Fruit fly (Drosophila melanogaster) whole organism, prepupa: ENCODE measurements around the gene CG12589.

Experiments used
- CG10669 ChIP-seq: fragments of 200-800 bp; sonication (Bioruptor generic); optimal IDR thresholded peaks from 3 replicates; lab custom pipeline; 2018; ENCODE audit warnings: missing biosample characterization, mild to moderate bottlenecking, missing genetic modification characterization, moderate library complexity
- CG11294 ChIP-seq: fragments of 200-800 bp; sonication (Bioruptor generic); IDR thresholded peaks from 2 replicates; pipeline ENCODE4 v1.3.6; 2022; ENCODE audit warnings: missing biosample characterization, missing genetic modification characterization
- CG11762 ChIP-seq: fragments of 200-800 bp; sonication (Bioruptor generic); optimal IDR thresholded peaks from 3 replicates; lab custom pipeline; 2016; ENCODE audit warnings: missing biosample characterization, missing genetic modification characterization; ENCODE audit not compliant: insufficient read depth
- CG11902 ChIP-seq: fragments of 200-800 bp; sonication (Bioruptor generic); optimal IDR thresholded peaks from 3 replicates; lab custom pipeline; 2016; ENCODE audit warnings: missing biosample characterization, missing genetic modification characterization
- CG1621 ChIP-seq: fragments of 200-800 bp; sonication (Bioruptor generic); optimal IDR thresholded peaks from 3 replicates; lab custom pipeline; 2018; ENCODE audit warnings: missing biosample characterization, mild to moderate bottlenecking, missing genetic modification characterization
- CG16779 ChIP-seq: fragments of 200-800 bp; sonication (Bioruptor generic); optimal IDR thresholded peaks from 3 replicates; lab custom pipeline; 2017; ENCODE audit warnings: missing biosample characterization, mild to moderate bottlenecking, missing genetic modification characterization
- CG3032 ChIP-seq: fragments of 200-800 bp; optimal IDR thresholded peaks from 2 replicates; lab custom pipeline; 2019; ENCODE audit warnings: missing biosample characterization, mild to moderate bottlenecking, missing genetic modification characterization, moderate library complexity
- CG32006 ChIP-seq: fragments of 200-800 bp; sonication (Bioruptor generic); optimal IDR thresholded peaks from 3 replicates; lab custom pipeline; 2017; ENCODE audit warnings: missing biosample characterization, mild to moderate bottlenecking, missing genetic modification characterization
- CG3919 ChIP-seq: fragments of 200-800 bp; sonication (Bioruptor generic); optimal IDR thresholded peaks from 3 replicates; lab custom pipeline; 2016; ENCODE audit warnings: missing biosample characterization, missing genetic modification characterization
- CG4318 ChIP-seq: fragments of 200-800 bp; sonication (Bioruptor generic); optimal IDR thresholded peaks from 3 replicates; lab custom pipeline; 2017; ENCODE audit warnings: missing biosample characterization, mild to moderate bottlenecking, missing genetic modification characterization
- CG6163 ChIP-seq: fragments of 200-800 bp; sonication (Bioruptor generic); IDR thresholded peaks from 3 replicates; pipeline ENCODE4 v1.3.6; 2022; ENCODE audit warnings: missing biosample characterization, missing genetic modification characterization
- CG6276 ChIP-seq: fragments of 200-800 bp; sonication (Bioruptor generic); optimal IDR thresholded peaks from 2 replicates; lab custom pipeline; 2017; ENCODE audit warnings: missing biosample characterization, mild to moderate bottlenecking, missing genetic modification characterization
- CG6808 ChIP-seq: fragments of 200-800 bp; sonication (Bioruptor generic); optimal IDR thresholded peaks from 3 replicates; lab custom pipeline; 2017; ENCODE audit warnings: missing biosample characterization, missing genetic modification characterization, mild to moderate bottlenecking, moderate library complexity, missing genetic modification reagents
- CG8632 ChIP-seq: fragments of 200-800 bp; sonication (Bioruptor generic); optimal IDR thresholded peaks from 3 replicates; lab custom pipeline; 2016; ENCODE audit warnings: missing biosample characterization, missing genetic modification characterization
- Eip93F ChIP-seq: fragments of 200-800 bp; sonication (Bioruptor generic); optimal IDR thresholded peaks from 2 replicates; lab custom pipeline; 2016; ENCODE audit warnings: missing biosample characterization, mild to moderate bottlenecking, missing genetic modification characterization
- Ets21C ChIP-seq: fragments of 200-800 bp; sonication (Bioruptor generic); optimal IDR thresholded peaks from 3 replicates; lab custom pipeline; 2016; ENCODE audit warnings: missing biosample characterization, missing genetic modification characterization
- Ets96B ChIP-seq: fragments of 200-800 bp; optimal IDR thresholded peaks from 2 replicates; lab custom pipeline; 2019; ENCODE audit warnings: missing biosample characterization, mild to moderate bottlenecking, missing genetic modification characterization, moderate library complexity
- Gug ChIP-seq: fragments of 200-800 bp; sonication (Bioruptor generic); IDR thresholded peaks from 2 replicates; pipeline ENCODE4 v1.3.6; 2022; ENCODE audit warnings: missing biosample characterization, missing genetic modification characterization
- Hr38 ChIP-seq: sonication (Bioruptor generic); optimal IDR thresholded peaks from 2 replicates; lab custom pipeline; 2016; ENCODE audit warnings: missing biosample characterization, missing genetic modification characterization
- Hr39 ChIP-seq: fragments of 200-800 bp; sonication (Bioruptor generic); optimal IDR thresholded peaks from 2 replicates; lab custom pipeline; 2016; ENCODE audit warnings: missing biosample characterization, missing genetic modification characterization
- Hr4 ChIP-seq: fragments of 200-800 bp; sonication (Bioruptor generic); optimal IDR thresholded peaks from 3 replicates; lab custom pipeline; 2016; ENCODE audit warnings: missing biosample characterization, missing genetic modification characterization
- Met ChIP-seq: fragments of 200-800 bp; sonication (Bioruptor generic); optimal IDR thresholded peaks from 3 replicates; lab custom pipeline; 2016; ENCODE audit warnings: missing biosample characterization, missing genetic modification characterization
- Sox102F ChIP-seq: fragments of 200-800 bp; sonication (Bioruptor generic); optimal IDR thresholded peaks from 2 replicates; lab custom pipeline; 2016; ENCODE audit warnings: missing biosample characterization, mild to moderate bottlenecking, missing genetic modification characterization
- Sox14 ChIP-seq: fragments of 200-800 bp; sonication (Bioruptor generic); optimal IDR thresholded peaks from 3 replicates; lab custom pipeline; 2016; ENCODE audit warnings: missing biosample characterization, missing genetic modification characterization
- Sox15 ChIP-seq: fragments of 200-800 bp; sonication (Bioruptor generic); optimal IDR thresholded peaks from 3 replicates; lab custom pipeline; 2016; ENCODE audit warnings: missing biosample characterization, missing genetic modification characterization
- achi ChIP-seq: fragments of 200-800 bp; sonication (Bioruptor generic); optimal IDR thresholded peaks from 3 replicates; lab custom pipeline; 2016; ENCODE audit warnings: missing biosample characterization, missing genetic modification characterization
- acj6 ChIP-seq: fragments of 200-800 bp; sonication (Bioruptor generic); optimal IDR thresholded peaks from 3 replicates; lab custom pipeline; 2016; ENCODE audit warnings: missing biosample characterization, missing genetic modification characterization
- cyc ChIP-seq: fragments of 200-800 bp; sonication (Bioruptor generic); optimal IDR thresholded peaks from 3 replicates; lab custom pipeline; 2016; ENCODE audit warnings: missing biosample characterization, missing genetic modification characterization
- dsx ChIP-seq: fragments of 200-800 bp; optimal IDR thresholded peaks from 3 replicates; lab custom pipeline; 2019; ENCODE audit warnings: missing biosample characterization, mild to moderate bottlenecking, missing genetic modification characterization, moderate library complexity; ENCODE audit not compliant: poor library complexity, severe bottlenecking
- eg ChIP-seq: fragments of 200-800 bp; sonication (Bioruptor generic); IDR thresholded peaks from 3 replicates; pipeline ENCODE4 v1.3.6; 2022; ENCODE audit warnings: missing biosample characterization, missing genetic modification characterization
- esn ChIP-seq: fragments of 200-800 bp; sonication (Bioruptor generic); optimal IDR thresholded peaks from 2 replicates; lab custom pipeline; 2016; ENCODE audit warnings: missing biosample characterization, mild to moderate bottlenecking, missing genetic modification characterization, moderate library complexity
- fd59A ChIP-seq: fragments of 200-800 bp; sonication (Bioruptor generic); optimal IDR thresholded peaks from 2 replicates; lab custom pipeline; 2017; ENCODE audit warnings: missing biosample characterization, mild to moderate bottlenecking, missing genetic modification characterization, missing genetic modification reagents
- fd85E ChIP-seq: fragments of 200-800 bp; sonication (Bioruptor generic); optimal IDR thresholded peaks from 3 replicates; lab custom pipeline; 2016; ENCODE audit warnings: missing biosample characterization, missing genetic modification characterization
- fkh ChIP-seq: fragments of 200-800 bp; sonication (Bioruptor generic); optimal IDR thresholded peaks from 3 replicates; lab custom pipeline; 2017; ENCODE audit warnings: missing biosample characterization, mild to moderate bottlenecking, missing genetic modification characterization, moderate library complexity
- lz ChIP-seq: fragments of 200-800 bp; sonication (Bioruptor generic); optimal IDR thresholded peaks from 3 replicates; lab custom pipeline; 2016; ENCODE audit warnings: missing biosample characterization, missing genetic modification characterization
- net ChIP-seq: fragments of 200-800 bp; sonication (Bioruptor generic); optimal IDR thresholded peaks from 3 replicates; lab custom pipeline; 2016; ENCODE audit warnings: missing biosample characterization, missing genetic modification characterization
- pdm3 ChIP-seq: fragments of 200-800 bp; sonication (Bioruptor generic); optimal IDR thresholded peaks from 3 replicates; lab custom pipeline; 2016; ENCODE audit warnings: missing biosample characterization, missing genetic modification characterization
- salr ChIP-seq, 2 experiments: fragments of 200-800 bp; sonication (Bioruptor generic); optimal IDR thresholded peaks; 3 replicates each; lab custom pipeline; 2016 to 2018; ENCODE audit warnings: missing biosample characterization in 2 of 2, missing genetic modification characterization in 2 of 2, mild to moderate bottlenecking in 1 of 2
- spab ChIP-seq: fragments of 200-800 bp; sonication (Bioruptor generic); optimal IDR thresholded peaks from 2 replicates; lab custom pipeline; 2017; ENCODE audit warnings: missing biosample characterization, mild to moderate bottlenecking, missing genetic modification characterization, missing genetic modification reagents
- ss ChIP-seq, 2 experiments: fragments of 200-800 bp; sonication (Bioruptor generic); optimal IDR thresholded peaks; 2 replicates in 1 of 2; 3 replicates in 1 of 2; lab custom pipeline; 2017 to 2018; ENCODE audit warnings: mild to moderate bottlenecking in 2 of 2, missing biosample characterization in 2 of 2, missing genetic modification characterization in 2 of 2, moderate library complexity in 1 of 2
- vri ChIP-seq: fragments of 200-800 bp; sonication (Bioruptor generic); optimal IDR thresholded peaks from 3 replicates; lab custom pipeline; 2016; ENCODE audit warnings: missing biosample characterization, mild to moderate bottlenecking, missing genetic modification characterization

CG12589 gene

dm6 chr3R:5118185-5118584, 20.6 kb downstream of the CG12589 start (continued):
- TF ChIP-seq Sox15: no peak
- peak; percentile 48 for TF ChIP-seq Sox14 (GFP tag; lab: Kevin White, UChicago)
- TF ChIP-seq Ets96B (tag; lab: Kevin White, UChicago): peak; percentile 58
- peak; percentile 40 for TF ChIP-seq CG3919 (GFP tag; lab: Kevin White, UChicago)
- TF ChIP-seq spab: peak; percentile 31
- peak; percentile 24 for TF ChIP-seq CG6808
- TF ChIP-seq Hr39: peak; percentile 60
- no peak for TF ChIP-seq CG1621 (tag; lab: Kevin White, UChicago)
- peak; percentile 27 for TF ChIP-seq cyc
- peak; percentile 25 for TF ChIP-seq CG32006 (GFP tag; lab: Kevin White, UChicago)
- TF ChIP-seq Eip93F (GFP tag; lab: Kevin White, UChicago): no peak
- TF ChIP-seq eg (GFP tag; lab: Robert Waterston, UW): no peak
- no peak for TF ChIP-seq Gug (GFP tag; lab: Robert Waterston, UW)
- no peak for TF ChIP-seq Hr4 (GFP tag; lab: Kevin White, UChicago)
- peak; percentile 46 for TF ChIP-seq acj6 (GFP tag; lab: Kevin White, UChicago)

DNA sequence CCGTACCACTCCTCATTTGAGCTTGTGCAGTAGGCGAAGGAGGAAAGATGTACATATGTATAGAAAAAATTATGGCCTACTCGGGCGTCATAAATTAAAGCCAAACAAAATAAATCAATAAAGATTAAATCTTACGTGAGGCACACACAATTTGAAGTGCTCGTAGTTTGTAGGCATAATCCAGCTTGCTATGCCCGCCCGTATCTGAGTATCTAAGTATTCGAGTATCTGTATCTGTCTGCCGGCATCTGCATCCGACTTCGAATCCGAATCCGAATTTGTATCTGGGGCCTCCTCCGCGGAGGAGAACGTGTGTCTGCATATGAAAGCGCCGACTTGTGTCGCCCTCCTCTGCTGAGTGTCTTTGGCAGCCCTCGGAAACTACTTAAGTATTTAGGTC, 22.4 kb downstream of the CG12589 start:
- TF ChIP-seq Met: no peak
- TF ChIP-seq CG16779: no peak
- no peak for TF ChIP-seq cyc
- no peak for TF ChIP-seq Eip93F (GFP tag; lab: Kevin White, UChicago)
- no peak for TF ChIP-seq salr (GFP tag; optimal IDR thresholded peaks at IDR 0.05; lab: Kevin White, UChicago)
- peak; percentile 2 for TF ChIP-seq dsx (GFP tag; lab: Kevin White, UChicago)
- TF ChIP-seq CG11294 (GFP tag; lab: Robert Waterston, UW): no peak
- TF ChIP-seq fkh (GFP tag; lab: Kevin White, UChicago): peak; percentile 49
- TF ChIP-seq pdm3: no peak

DNA sequence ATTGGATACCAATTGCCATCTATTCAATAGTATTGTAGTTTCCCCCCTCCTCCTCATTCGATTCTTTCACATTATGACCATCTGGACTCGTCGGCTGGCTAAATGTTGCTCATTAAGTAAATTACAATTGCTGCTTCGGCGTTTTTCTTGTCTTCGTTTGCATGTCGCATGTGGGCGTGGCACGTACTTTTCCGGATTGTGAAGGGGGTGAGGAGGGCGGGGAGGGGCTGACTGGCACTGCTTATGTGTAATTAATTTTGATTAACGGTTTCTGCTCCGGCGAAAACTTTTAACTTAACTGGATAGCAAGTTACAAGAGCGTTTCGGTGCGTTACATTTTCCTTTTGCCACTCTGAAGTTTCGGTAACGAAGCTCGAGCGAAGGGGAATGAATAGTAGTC, 23.3 kb downstream of the CG12589 start:
- TF ChIP-seq fd85E (GFP tag; lab: Kevin White, UChicago): no peak
- peak in 1 of 2 experiments; percentile 66 for TF ChIP-seq ss (GFP tag; optimal IDR thresholded peaks at IDR 0.05; lab: Kevin White, UChicago)

- TF ChIP-seq salr (GFP tag; optimal IDR thresholded peaks at IDR 0.05; lab: Kevin White, UChicago): no peak
- no peak for TF ChIP-seq CG8632
- no peak for TF ChIP-seq eg (GFP tag; lab: Robert Waterston, UW)
- TF ChIP-seq esn (GFP tag; lab: Kevin White, UChicago): no peak
Observed at dm6 chr3R:5114147-5114546, 24.6 kb downstream of the CG12589 start.

dm6 chr3R:5112814-5113486, 25.8 kb downstream of the CG12589 start:
- TF ChIP-seq CG3919 (GFP tag; lab: Kevin White, UChicago): peak; percentile 98
- peak; percentile 95 for TF ChIP-seq CG11294 (GFP tag; lab: Robert Waterston, UW)
- TF ChIP-seq lz: peak; percentile 90
- peak; percentile 98 for TF ChIP-seq CG6163 (GFP tag; lab: Robert Waterston, UW)
- TF ChIP-seq Sox102F: peak; percentile 81
- peak; percentile 85 for TF ChIP-seq Hr38 (GFP tag; lab: Kevin White, UChicago)
- peak; percentile 90 for TF ChIP-seq fkh (GFP tag; lab: Kevin White, UChicago)
- TF ChIP-seq CG1621 (tag; lab: Kevin White, UChicago): peak; percentile 97
- peak; percentile 98 for TF ChIP-seq eg (GFP tag; lab: Robert Waterston, UW)
- peak; percentile 95 for TF ChIP-seq CG6808
- peak; percentile 97 for TF ChIP-seq CG4318 (GFP tag; lab: Kevin White, UChicago)
- TF ChIP-seq pdm3: peak; percentile 97
- peak; percentile 97 for TF ChIP-seq CG3032 (tag; lab: Kevin White, UChicago)
- peak; percentile 97 for TF ChIP-seq achi (GFP tag; lab: Kevin White, UChicago)
- peak; percentile 88 for TF ChIP-seq cyc
- TF ChIP-seq CG10669 (GFP tag; lab: Kevin White, UChicago): peak; percentile 98
- peak; percentile 77 for TF ChIP-seq vri
- TF ChIP-seq dsx (GFP tag; lab: Kevin White, UChicago): peak; percentile 100
- TF ChIP-seq net: peak; percentile 97
- TF ChIP-seq spab: peak; percentile 96
- TF ChIP-seq fd59A (GFP tag; lab: Kevin White, UChicago): peak; percentile 97
- TF ChIP-seq Ets21C (GFP tag; lab: Kevin White, UChicago): peak; percentile 70
- TF ChIP-seq Sox14 (GFP tag; lab: Kevin White, UChicago): peak; percentile 98
- TF ChIP-seq CG11762 (GFP tag; lab: Kevin White, UChicago): peak; percentile 85
- TF ChIP-seq CG6276 (GFP tag; lab: Kevin White, UChicago): peak; percentile 98
- peak; percentile 73 for TF ChIP-seq CG11902 (GFP tag; lab: Kevin White, UChicago)
